Worm (Caenorhabditis elegans): ENCODE results near the gene hpo-15.

hpo-15 gene

ce11 chrV:5490205-5490604, 23.4 kb downstream of the hpo-15 start, which contains the start of gene T05C3.6:
Gene T05C3.6, plus strand, starts transcription at chrV:5490445.
- TF ChIP-seq nhr-12 (tag; optimal IDR thresholded peaks at IDR 0.05) (no peak), ceh-16 (tag; optimal IDR thresholded peaks at IDR 0.05) (no peak), crh-2 (tag; optimal IDR thresholded peaks at IDR 0.05) (peak; percentile 28), ztf-11 (tag; optimal IDR thresholded peaks at IDR 0.05) (no peak), ztf-4 (tag; optimal IDR thresholded peaks at IDR 0.05) (no peak), mbf-1 (tag; optimal IDR thresholded peaks at IDR 0.05) (no peak), elt-1 (tag; optimal IDR thresholded peaks at IDR 0.05) (no peak), gmeb-1 (tag; optimal IDR thresholded peaks at IDR 0.05) (peak; percentile 20), fos-1 (tag; optimal IDR thresholded peaks at IDR 0.05) (peak; percentile 89)

ce11 chrV:5488766-5489165, 24.9 kb downstream of the hpo-15 start, which contains the start of gene grl-18:
Gene grl-18, minus strand, starts transcription at chrV:5488866.
- TF ChIP-seq elt-1 (tag; optimal IDR thresholded peaks at IDR 0.05), result no peak
- no peak for TF ChIP-seq aly-2 (tag; optimal IDR thresholded peaks at IDR 0.05)
- no peak for TF ChIP-seq snpc-4 (tag; optimal IDR thresholded peaks at IDR 0.05)
- no peak for TF ChIP-seq ztf-1 (GFP tag; conservative IDR thresholded peaks at IDR 0.05)
- TF ChIP-seq ceh-82 (tag; optimal IDR thresholded peaks at IDR 0.05), result no peak
- TF ChIP-seq R02D3.7 (tag; optimal IDR thresholded peaks at IDR 0.05), result no peak
- TF ChIP-seq nhr-12 (tag; optimal IDR thresholded peaks at IDR 0.05), result no peak
- TF ChIP-seq lin-11 (tag; optimal IDR thresholded peaks at IDR 0.05), result no peak
- TF ChIP-seq fos-1 (tag; optimal IDR thresholded peaks at IDR 0.05), result no peak
- no peak for TF ChIP-seq lsy-2 (tag; optimal IDR thresholded peaks at IDR 0.05)
- TF ChIP-seq lin-39 (tag; optimal IDR thresholded peaks at IDR 0.05), result no peak
- no peak for TF ChIP-seq elt-3 (tag; optimal IDR thresholded peaks at IDR 0.05)

ce11 chrV:5487180-5487579, 26.4 kb downstream of the hpo-15 start:
- TF ChIP-seq mdl-1 (tag; optimal IDR thresholded peaks at IDR 0.05) (no peak), sma-9 (GFP tag; optimal IDR thresholded peaks at IDR 0.05) (no peak), sma-9 (tag; optimal IDR thresholded peaks at IDR 0.05) (no peak), sem-4 (tag; optimal IDR thresholded peaks at IDR 0.05) (no peak), ztf-4 (tag; optimal IDR thresholded peaks at IDR 0.05) (no peak), lin-11 (tag; optimal IDR thresholded peaks at IDR 0.05) (no peak), elt-1 (tag; optimal IDR thresholded peaks at IDR 0.05) (no peak), nhr-10 (tag; optimal IDR thresholded peaks at IDR 0.05) (no peak), fos-1 (tag; optimal IDR thresholded peaks at IDR 0.05) (no peak), lin-13 (GFP tag; optimal IDR thresholded peaks at IDR 0.05) (no peak), aly-2 (tag; optimal IDR thresholded peaks at IDR 0.05) (no peak), zag-1 (tag; optimal IDR thresholded peaks at IDR 0.05) (no peak), mbf-1 (tag; optimal IDR thresholded peaks at IDR 0.05) (no peak), nhr-6 (tag; optimal IDR thresholded peaks at IDR 0.05) (no peak)

ce11 chrV:5484866-5485265, 28.8 kb downstream of the hpo-15 start, which contains the start of gene srg-65:
Gene srg-65, minus strand, starts transcription at chrV:5484966.
- TF ChIP-seq F13H6.1 (tag; optimal IDR thresholded peaks at IDR 0.05) (no peak), lin-11 (tag; optimal IDR thresholded peaks at IDR 0.05) (no peak), aly-2 (tag; optimal IDR thresholded peaks at IDR 0.05) (no peak), mdl-1 (tag; optimal IDR thresholded peaks at IDR 0.05) (no peak), C34F6.9 (tag; optimal IDR thresholded peaks at IDR 0.05) (no peak), nhr-237 (tag; optimal IDR thresholded peaks at IDR 0.05) (no peak), unc-62 (GFP tag; optimal IDR thresholded peaks at IDR 0.05) (no peak)

- no peak for TF ChIP-seq unc-62 (GFP tag; optimal IDR thresholded peaks at IDR 0.05)
- TF ChIP-seq snpc-4 (tag; optimal IDR thresholded peaks at IDR 0.05), result no peak
- TF ChIP-seq nhr-237 (tag; optimal IDR thresholded peaks at IDR 0.05), result no peak
- no peak for TF ChIP-seq Y55F3AM.14 (GFP tag; optimal IDR thresholded peaks at IDR 0.05)
- TF ChIP-seq nhr-25 (tag; optimal IDR thresholded peaks at IDR 0.05), result no peak
- TF ChIP-seq F13H6.1 (tag; optimal IDR thresholded peaks at IDR 0.05), result no peak
- no peak for TF ChIP-seq nhr-10 (tag; optimal IDR thresholded peaks at IDR 0.05)
- TF ChIP-seq gmeb-1 (tag; optimal IDR thresholded peaks at IDR 0.05), result no peak
- no peak for TF ChIP-seq skn-1 (tag; optimal IDR thresholded peaks at IDR 0.05)
- TF ChIP-seq ZK546.5 (tag; optimal IDR thresholded peaks at IDR 0.05), result no peak
- TF ChIP-seq lin-11 (tag; optimal IDR thresholded peaks at IDR 0.05), result no peak
- no peak for TF ChIP-seq ztf-1 (GFP tag; conservative IDR thresholded peaks at IDR 0.05)
Observed at ce11 chrV:5482315-5482714, 31.3 kb downstream of the hpo-15 start, which contains the start of gene srg-66. Gene srg-66, minus strand, starts transcription at chrV:5482415.
